Worm (Caenorhabditis elegans): ENCODE measurements around the gene wbp-11.

DNA sequence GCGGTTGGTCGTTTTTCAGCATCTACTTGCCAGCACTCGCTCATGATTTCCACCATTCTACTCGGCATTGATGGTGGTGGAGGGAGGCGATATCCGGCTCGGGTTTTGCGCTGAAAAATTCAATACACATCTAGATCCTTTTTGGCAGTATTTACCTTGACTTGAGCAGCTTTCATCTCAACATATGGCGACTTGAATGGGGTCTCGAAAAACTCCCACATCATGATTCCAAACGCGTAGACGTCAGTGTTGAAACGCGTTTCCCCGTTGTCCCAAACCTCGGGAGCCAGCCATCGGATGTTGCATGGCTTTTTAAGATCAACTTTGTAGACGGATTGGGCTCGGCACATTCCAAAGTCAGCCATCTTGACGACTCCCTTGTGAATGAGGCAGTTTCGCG is 25.8 kb downstream of the wbp-11 start:
- TF ChIP-seq tab-1 (GFP tag; IDR thresholded peaks at IDR 0.05) (no peak), cog-1 (tag; optimal IDR thresholded peaks at IDR 0.05) (no peak), T22C8.4 (GFP tag; IDR thresholded peaks at IDR 0.05) (no peak), flt-1 (GFP tag; IDR thresholded peaks at IDR 0.05) (no peak), ztf-23 (GFP tag; IDR thresholded peaks at IDR 0.05) (no peak)

All from whole organism, midembryonic.